Fruit fly (Drosophila melanogaster) whole organism, larva: ENCODE measurements around the gene Mnn1.

Experiments
- noc ChIP-seq: fragments of 200-800 bp; sonication (Bioruptor generic); optimal IDR thresholded peaks from 3 replicates; lab custom pipeline; 2019; ENCODE audit warnings: missing biosample characterization, mild to moderate bottlenecking, missing genetic modification characterization, moderate library complexity

The Mnn1 gene

dm6 chr2L:7107890-7108289 lies 51.8 kb downstream of the Mnn1 start:
- TF ChIP-seq noc (tag; lab: Kevin White, UChicago): no peak

dm6 chr2L:7110318-7110717 lies 54.2 kb downstream of the Mnn1 start:
- no peak for TF ChIP-seq noc (tag; lab: Kevin White, UChicago)
